Worm (Caenorhabditis elegans) whole organism, late embryonic: ENCODE data around the gene aqp-10.
A peak's percentile ranks its signal among the peaks of the same experiment; 100 is the strongest.

Experiments used
- F13H6.1 ChIP-seq: sonication (generic microtip); optimal IDR thresholded peaks from 2 replicates; lab custom pipeline; 2016; ENCODE audit warnings: missing genetic modification characterization, missing compliant biosample characterization
- K02D7.2 ChIP-seq: sonication (generic microtip); optimal IDR thresholded peaks from 2 replicates; lab custom pipeline; 2017; ENCODE audit warnings: mild to moderate bottlenecking, missing genetic modification characterization, missing compliant biosample characterization
- ama-1 ChIP-seq: fragments of 150-350 bp; optimal IDR thresholded peaks from 2 replicates; lab custom pipeline; 2014
- ceh-18 ChIP-seq: sonication (generic microtip); optimal IDR thresholded peaks from 2 replicates; lab custom pipeline; 2016; ENCODE audit warnings: missing genetic modification characterization, missing compliant biosample characterization
- ceh-19 ChIP-seq: fragments of 200-800 bp; sonication (Bioruptor generic); optimal IDR thresholded peaks from 2 replicates; lab custom pipeline; 2018; ENCODE audit warnings: mild to moderate bottlenecking, missing genetic modification characterization, missing compliant biosample characterization
- ceh-24 ChIP-seq: sonication (generic microtip); optimal IDR thresholded peaks from 2 replicates; lab custom pipeline; 2016; ENCODE audit warnings: mild to moderate bottlenecking, missing genetic modification characterization, missing compliant biosample characterization
- ceh-30 ChIP-seq: fragments of 150-350 bp; optimal IDR thresholded peaks from 2 replicates; lab custom pipeline; 2014; ENCODE audit warnings: missing biosample characterization, missing genetic modification characterization
- ceh-31 ChIP-seq: sonication (generic microtip); optimal IDR thresholded peaks from 2 replicates; lab custom pipeline; 2016; ENCODE audit warnings: missing genetic modification characterization, missing compliant biosample characterization
- ceh-34 ChIP-seq: sonication (generic microtip); optimal IDR thresholded peaks from 2 replicates; lab custom pipeline; 2016; ENCODE audit warnings: mild to moderate bottlenecking, missing genetic modification characterization, missing compliant biosample characterization
- ceh-48 ChIP-seq: sonication (generic microtip); optimal IDR thresholded peaks from 2 replicates; lab custom pipeline; 2016; ENCODE audit warnings: missing genetic modification characterization, inconsistent platforms, missing compliant biosample characterization
- ceh-9 ChIP-seq: sonication (generic microtip); optimal IDR thresholded peaks from 2 replicates; lab custom pipeline; 2016; ENCODE audit warnings: mild to moderate bottlenecking, missing genetic modification characterization, inconsistent platforms, missing compliant biosample characterization
- che-1 ChIP-seq: sonication (generic microtip); optimal IDR thresholded peaks from 2 replicates; lab custom pipeline; 2016; ENCODE audit warnings: mild to moderate bottlenecking, missing genetic modification characterization, missing compliant biosample characterization
- dmd-4 ChIP-seq: sonication (generic microtip); optimal IDR thresholded peaks from 2 replicates; lab custom pipeline; 2016; ENCODE audit warnings: borderline replicate concordance, missing genetic modification characterization, missing compliant biosample characterization
- dve-1 ChIP-seq: sonication (generic microtip); optimal IDR thresholded peaks from 2 replicates; lab custom pipeline; 2017; ENCODE audit warnings: antibody characterized with exemption, mild to moderate bottlenecking, missing genetic modification characterization, missing compliant biosample characterization
- elt-2 ChIP-seq: sonication (generic microtip); optimal IDR thresholded peaks from 2 replicates; lab custom pipeline; 2016; ENCODE audit warnings: missing genetic modification reagents, missing genetic modification characterization, missing compliant biosample characterization
- hlh-15 ChIP-seq: sonication (generic microtip); optimal IDR thresholded peaks from 2 replicates; lab custom pipeline; 2016; ENCODE audit warnings: missing genetic modification characterization, missing compliant biosample characterization
- hlh-30 ChIP-seq: sonication (generic microtip); optimal IDR thresholded peaks from 2 replicates; lab custom pipeline; 2017; ENCODE audit warnings: antibody characterized with exemption, missing genetic modification characterization, missing compliant biosample characterization; ENCODE audit not compliant: insufficient read depth
- hlh-6 ChIP-seq: sonication (generic microtip); optimal IDR thresholded peaks from 2 replicates; lab custom pipeline; 2016; ENCODE audit warnings: missing genotype, missing genetic modification characterization, missing compliant biosample characterization
- hlh-8 ChIP-seq: sonication (generic microtip); optimal IDR thresholded peaks from 2 replicates; lab custom pipeline; 2016; ENCODE audit warnings: missing genotype, missing genetic modification characterization, missing compliant biosample characterization
- lin-11 ChIP-seq: fragments of 200-800 bp; sonication (Bioruptor generic); optimal IDR thresholded peaks from 2 replicates; lab custom pipeline; 2018; ENCODE audit warnings: mild to moderate bottlenecking, missing genetic modification characterization, missing compliant biosample characterization
- nfya-1 ChIP-seq: sonication (generic microtip); optimal IDR thresholded peaks from 2 replicates; lab custom pipeline; 2017; ENCODE audit warnings: missing genetic modification characterization, mild to moderate bottlenecking, missing compliant biosample characterization, antibody characterized with exemption, moderate library complexity
- nhr-11 ChIP-seq: fragments of 150-350 bp; optimal IDR thresholded peaks from 2 replicates; lab custom pipeline; 2014; ENCODE audit warnings: missing biosample characterization, missing genetic modification characterization
- npax-4 ChIP-seq: sonication (generic microtip); optimal IDR thresholded peaks from 2 replicates; lab custom pipeline; 2016; ENCODE audit warnings: missing genetic modification characterization, missing compliant biosample characterization
- odd-2 ChIP-seq: sonication (generic microtip); optimal IDR thresholded peaks from 2 replicates; lab custom pipeline; 2017; ENCODE audit warnings: antibody characterized with exemption, mild to moderate bottlenecking, missing genetic modification characterization, missing compliant biosample characterization
- pag-3 ChIP-seq: sonication (generic microtip); optimal IDR thresholded peaks from 2 replicates; lab custom pipeline; 2016; ENCODE audit warnings: missing compliant biosample characterization, missing genetic modification characterization, borderline replicate concordance
- pax-1 ChIP-seq: fragments of 150-350 bp; optimal IDR thresholded peaks from 2 replicates; lab custom pipeline; 2014; ENCODE audit warnings: missing biosample characterization, missing genetic modification characterization
- pqm-1 ChIP-seq: sonication (generic microtip); optimal IDR thresholded peaks from 2 replicates; lab custom pipeline; 2016; ENCODE audit warnings: missing genetic modification characterization, missing compliant biosample characterization
- ref-2 ChIP-seq: sonication (generic microtip); optimal IDR thresholded peaks from 2 replicates; lab custom pipeline; 2016; ENCODE audit warnings: missing genetic modification characterization, missing compliant biosample characterization
- syd-9 ChIP-seq: sonication (generic microtip); optimal IDR thresholded peaks from 2 replicates; lab custom pipeline; 2016; ENCODE audit warnings: mild to moderate bottlenecking, missing genetic modification characterization, moderate library complexity, missing compliant biosample characterization
- tbx-2 ChIP-seq: sonication (generic microtip); optimal IDR thresholded peaks from 2 replicates; lab custom pipeline; 2016; ENCODE audit warnings: missing genetic modification characterization, missing compliant biosample characterization
- unc-3 ChIP-seq, 2 experiments: fragments of 200-800 bp in 1 of 2; sonication (Bioruptor generic) in 1 of 2; sonication (generic microtip) in 1 of 2; conservative IDR thresholded peaks in 1 of 2; optimal IDR thresholded peaks in 1 of 2; 2 replicates each; pipeline versions ENCODE4 v1.3.6 to Lab custom; 2016 to 2022; ENCODE audit warnings: missing compliant biosample characterization in 2 of 2, missing genetic modification characterization in 2 of 2, missing genetic modification reagents in 1 of 2
- unc-55 ChIP-seq: sonication (generic microtip); optimal IDR thresholded peaks from 2 replicates; lab custom pipeline; 2017; ENCODE audit warnings: missing biosample characterization, missing genetic modification reagents, missing genetic modification characterization
- unc-86 ChIP-seq: sonication (generic microtip); optimal IDR thresholded peaks from 2 replicates; lab custom pipeline; 2016; ENCODE audit warnings: missing genetic modification characterization, missing compliant biosample characterization
- ztf-16 ChIP-seq: sonication (generic microtip); optimal IDR thresholded peaks from 2 replicates; lab custom pipeline; 2017; ENCODE audit warnings: missing genetic modification characterization, missing compliant biosample characterization

aqp-10 gene

ce11 chrII:9769797-9770520, at the start of gene aqp-10:
Gene aqp-10 (minus strand): TSS chrII:9769847.
- no peak for TF ChIP-seq ceh-30 (tag; lab: Kevin White, UChicago)
- TF ChIP-seq hlh-6 (tag; lab: Kevin White, UChicago), result no peak
- peak; percentile 68 for TF ChIP-seq nfya-1 (tag; lab: Kevin White, UChicago)
- TF ChIP-seq ceh-31 (tag; lab: Kevin White, UChicago), result no peak
- no peak for TF ChIP-seq K02D7.2 (tag; lab: Kevin White, UChicago)
- TF ChIP-seq dmd-4 (tag; lab: Kevin White, UChicago), result no peak
- TF ChIP-seq hlh-8, result no peak
- no peak for TF ChIP-seq dve-1
- peak; percentile 47 for TF ChIP-seq tbx-2
- no peak for TF ChIP-seq ref-2 (tag; lab: Kevin White, UChicago)
- peak; percentile 24 for TF ChIP-seq hlh-30 (tag; lab: Kevin White, UChicago)
- TF ChIP-seq elt-2 (tag; lab: Kevin White, UChicago), result peak; percentile 50

DNA sequence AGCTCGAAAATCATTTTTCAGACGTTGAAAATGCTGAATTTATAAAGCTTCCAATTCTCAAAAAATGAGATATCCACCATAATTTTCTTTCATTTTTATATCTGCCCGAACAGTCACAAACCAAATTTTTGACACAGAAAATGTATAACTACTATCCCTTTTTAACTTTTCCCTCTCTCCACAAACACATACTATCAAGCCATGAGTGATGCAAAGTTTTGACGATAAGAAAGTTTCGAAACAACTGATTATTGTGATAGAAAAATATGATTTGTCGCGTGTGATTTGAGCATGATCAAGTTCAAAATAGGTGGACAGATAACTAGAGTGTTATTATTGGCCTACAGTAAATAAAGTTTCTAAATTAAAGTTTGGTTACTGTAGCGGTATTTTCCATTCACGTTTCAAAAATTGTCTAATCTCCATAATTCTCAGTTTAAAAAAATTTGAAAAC, 37.9 kb upstream of the aqp-10 start, which contains the start of gene cyp-13A8:
TSS of gene cyp-13A8 (minus strand) at position 51 of the 454 bp plus-strand sequence.
- peak; percentile 32 for TF ChIP-seq elt-2 (tag; lab: Kevin White, UChicago)
- no peak for TF ChIP-seq ceh-18 (tag; lab: Kevin White, UChicago)

DNA sequence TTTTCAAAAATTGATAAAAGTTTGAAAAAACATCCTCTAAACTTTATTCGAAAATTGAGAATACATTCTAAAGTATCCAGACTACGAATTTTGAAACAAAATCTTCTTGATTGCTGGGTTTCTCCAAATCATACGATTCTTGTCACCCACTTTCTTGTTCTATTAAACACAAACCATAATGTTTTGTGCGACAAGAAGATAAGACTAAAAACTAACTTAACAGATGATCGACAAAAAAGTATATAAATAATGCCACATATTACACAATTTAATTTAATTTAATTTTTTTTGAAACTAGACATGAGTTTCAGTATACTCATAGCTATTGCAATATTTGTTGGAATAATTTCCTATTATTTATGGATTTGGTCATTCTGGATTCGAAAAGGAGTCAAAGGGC, 33.7 kb upstream of the aqp-10 start, which contains the start of gene cyp-13A7:
TSS of gene cyp-13A7 (plus strand) at position 301 of the 400 bp plus-strand sequence.
- TF ChIP-seq ceh-24 (tag; lab: Kevin White, UChicago) (no peak), pag-3 (no peak), F13H6.1 (no peak), unc-55 (no peak), odd-2 (tag; lab: Kevin White, UChicago) (no peak), ztf-16 (tag; lab: Kevin White, UChicago) (no peak), hlh-8 (no peak), elt-2 (tag; lab: Kevin White, UChicago) (no peak), hlh-15 (tag; lab: Kevin White, UChicago) (no peak), npax-4 (tag; lab: Kevin White, UChicago) (no peak)

DNA sequence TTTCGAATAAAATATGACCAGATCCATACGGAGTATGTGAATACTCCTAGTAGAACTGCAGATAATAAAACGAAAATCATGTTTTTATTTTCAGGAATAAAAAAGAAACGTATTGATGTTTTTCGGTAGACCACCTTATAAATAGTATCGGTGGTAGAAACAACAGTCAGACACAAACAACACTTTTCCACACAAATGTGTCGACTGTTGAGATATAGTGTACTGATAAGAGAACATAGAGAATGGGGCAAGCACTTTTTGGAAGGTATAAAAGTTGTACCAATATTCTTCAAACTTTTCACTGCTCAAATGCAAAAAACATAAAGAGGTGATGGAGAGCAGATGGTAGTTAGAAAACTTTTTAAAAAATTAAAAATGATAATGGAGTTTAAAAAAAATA, 33.0 kb upstream of the aqp-10 start, which contains the start of gene cyp-13A6:
TSS of gene cyp-13A6 (minus strand) at position 180 of the 400 bp plus-strand sequence.
- TF ChIP-seq nhr-11 (tag; lab: Kevin White, UChicago), result no peak
- TF ChIP-seq, all 69 proteins: peak for 0

DNA sequence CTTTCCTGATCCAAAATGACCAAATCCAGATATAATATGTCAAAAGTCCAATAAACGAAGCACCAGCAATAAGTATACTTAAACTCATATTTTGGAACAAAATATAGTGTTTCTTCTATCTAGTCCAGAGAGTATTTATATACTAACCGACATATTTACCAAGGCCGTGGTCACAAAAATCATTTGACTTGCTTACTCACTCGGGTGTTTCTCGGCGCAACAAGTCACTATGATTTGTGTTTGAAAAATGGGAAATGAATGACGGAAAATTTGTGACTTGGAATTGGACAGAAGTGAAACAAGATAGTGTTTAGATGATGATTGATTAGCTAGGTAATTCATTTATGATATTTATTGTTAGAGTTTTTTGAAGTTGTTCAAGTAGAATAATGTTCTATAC, 30.6 kb upstream of the aqp-10 start, which contains the start of gene cyp-13A5:
TSS of gene cyp-13A5 (minus strand) at position 112 of the 400 bp plus-strand sequence.
- no peak for TF ChIP-seq unc-86 (tag; lab: Kevin White, UChicago)
- no peak for TF ChIP-seq ceh-9 (tag; lab: Kevin White, UChicago)
- no peak for TF ChIP-seq lin-11
- no peak for TF ChIP-seq unc-3 (GFP tag; conservative IDR thresholded peaks at IDR 0.05; lab: Robert Waterston, UW)
- no peak for TF ChIP-seq unc-3 (tag; optimal IDR thresholded peaks at IDR 0.05; lab: Kevin White, UChicago)
- TF ChIP-seq ztf-16 (tag; lab: Kevin White, UChicago), result no peak

- TF ChIP-seq ama-1 (no peak), ceh-48 (tag; lab: Kevin White, UChicago) (no peak), ceh-31 (tag; lab: Kevin White, UChicago) (no peak), pqm-1 (no peak), dmd-4 (tag; lab: Kevin White, UChicago) (no peak), syd-9 (tag; lab: Kevin White, UChicago) (no peak), K02D7.2 (tag; lab: Kevin White, UChicago) (no peak), hlh-6 (tag; lab: Kevin White, UChicago) (no peak), hlh-8 (no peak), pax-1 (tag; lab: Kevin White, UChicago) (no peak), che-1 (tag; lab: Kevin White, UChicago) (no peak), F13H6.1 (no peak), ceh-34 (tag; lab: Kevin White, UChicago) (no peak), ceh-19 (GFP tag; lab: Kevin White, UChicago) (no peak), nhr-11 (tag; lab: Kevin White, UChicago) (no peak)
- TF ChIP-seq, all 69 proteins: peak for 0
Measured at ce11 chrII:9797664-9798063, 28.0 kb upstream of the aqp-10 start, which contains the start of gene cyp-13A4. Gene cyp-13A4 (minus strand): TSS chrII:9797740.
